Fruit fly (Drosophila melanogaster) whole organism, embryonic: ENCODE data around the gene Cpr64Ab.
A peak's percentile ranks its signal among the peaks of the same experiment; 100 is the strongest.

Experiments
- Aef1 ChIP-seq: fragments of 200-800 bp; sonication (Bioruptor generic); IDR thresholded peaks from 3 replicates; pipeline ENCODE4 v1.3.6; 2022; ENCODE audit warnings: missing biosample characterization, missing genetic modification characterization
- B-H1 ChIP-seq: fragments of 200-800 bp; sonication (Bioruptor generic); IDR thresholded peaks from 3 replicates; pipeline ENCODE4 v1.3.6; 2022; ENCODE audit warnings: missing biosample characterization, missing genetic modification characterization
- BEAF-32 ChIP-seq: fragments of 200-800 bp; sonication (Bioruptor generic); optimal IDR thresholded peaks from 3 replicates; lab custom pipeline; 2017; ENCODE audit warnings: missing biosample characterization, missing genetic modification characterization, mild to moderate bottlenecking, moderate library complexity, missing genetic modification reagents
- Bdp1 ChIP-seq: fragments of 200-800 bp; sonication (Bioruptor generic); optimal IDR thresholded peaks from 3 replicates; lab custom pipeline; 2016; ENCODE audit warnings: missing biosample characterization, missing genetic modification characterization
- Bgb ChIP-seq: fragments of 200-800 bp; sonication (Bioruptor generic); IDR thresholded peaks from 2 replicates; pipeline ENCODE4 v1.3.6; 2022; ENCODE audit warnings: missing biosample characterization, missing genetic modification characterization; ENCODE audit not compliant: partially characterized antibody
- CG10321 ChIP-seq: fragments of 200-800 bp; sonication (Bioruptor generic); IDR thresholded peaks from 2 replicates; pipeline ENCODE4 v1.3.6; 2022; ENCODE audit warnings: missing biosample characterization, missing genetic modification characterization
- CG10543 ChIP-seq: fragments of 200-800 bp; sonication (Bioruptor generic); optimal IDR thresholded peaks from 3 replicates; lab custom pipeline; 2017; ENCODE audit warnings: missing biosample characterization, mild to moderate bottlenecking, missing genetic modification characterization, moderate library complexity
- CG10654 ChIP-seq: fragments of 200-800 bp; sonication (Bioruptor generic); optimal IDR thresholded peaks from 2 replicates; lab custom pipeline; 2016; ENCODE audit warnings: missing biosample characterization, missing genetic modification characterization
- CG11456 ChIP-seq: fragments of 200-800 bp; sonication (Bioruptor generic); IDR thresholded peaks from 3 replicates; pipeline ENCODE4 v1.3.6; 2022; ENCODE audit warnings: missing biosample characterization, missing genetic modification characterization
- CG12155 ChIP-seq: fragments of 200-800 bp; sonication (Bioruptor generic); optimal IDR thresholded peaks from 3 replicates; lab custom pipeline; 2016; ENCODE audit warnings: missing biosample characterization, missing genetic modification characterization
- CG12219 ChIP-seq: fragments of 200-800 bp; sonication (Bioruptor generic); optimal IDR thresholded peaks from 3 replicates; lab custom pipeline; 2018; ENCODE audit warnings: missing biosample characterization, mild to moderate bottlenecking, missing genetic modification characterization
- CG1233 ChIP-seq: fragments of 200-800 bp; sonication (Bioruptor generic); optimal IDR thresholded peaks from 4 replicates; lab custom pipeline; 2018; ENCODE audit warnings: missing biosample characterization, mild to moderate bottlenecking, missing genetic modification characterization
- CG13894 ChIP-seq: fragments of 200-800 bp; sonication (Bioruptor generic); optimal IDR thresholded peaks from 3 replicates; lab custom pipeline; 2018; ENCODE audit warnings: missing biosample characterization, mild to moderate bottlenecking, missing genetic modification characterization, moderate library complexity
- CG15514 ChIP-seq: fragments of 200-800 bp; sonication (Bioruptor generic); optimal IDR thresholded peaks from 3 replicates; lab custom pipeline; 2017; ENCODE audit warnings: missing biosample characterization, missing genetic modification characterization, mild to moderate bottlenecking, moderate library complexity, missing genetic modification reagents
- CG17359 ChIP-seq: fragments of 200-800 bp; sonication (Bioruptor generic); optimal IDR thresholded peaks from 3 replicates; lab custom pipeline; 2018; ENCODE audit warnings: missing biosample characterization, mild to moderate bottlenecking, missing genetic modification characterization, moderate library complexity
- CG17385 ChIP-seq: fragments of 200-800 bp; sonication (Bioruptor generic); optimal IDR thresholded peaks from 3 replicates; lab custom pipeline; 2018; ENCODE audit warnings: missing biosample characterization, mild to moderate bottlenecking, missing genetic modification characterization
- CG2712 ChIP-seq: fragments of 200-800 bp; optimal IDR thresholded peaks from 3 replicates; lab custom pipeline; 2019; ENCODE audit warnings: missing biosample characterization, mild to moderate bottlenecking, missing genetic modification characterization, moderate library complexity
- CG2889 ChIP-seq: fragments of 200-800 bp; sonication (Bioruptor generic); IDR thresholded peaks from 3 replicates; pipeline ENCODE4 v1.3.6; 2022; ENCODE audit warnings: missing biosample characterization, missing genetic modification characterization
- CG31388 ChIP-seq: fragments of 200-800 bp; sonication (Bioruptor generic); optimal IDR thresholded peaks from 2 replicates; lab custom pipeline; 2016; ENCODE audit warnings: missing biosample characterization, missing genetic modification characterization
- CG4820 ChIP-seq: fragments of 200-800 bp; sonication (Bioruptor generic); optimal IDR thresholded peaks from 3 replicates; lab custom pipeline; 2016; ENCODE audit warnings: missing biosample characterization, missing genetic modification characterization
- CG6654 ChIP-seq: fragments of 200-800 bp; sonication (Bioruptor generic); optimal IDR thresholded peaks from 2 replicates; lab custom pipeline; 2017; ENCODE audit warnings: missing biosample characterization, mild to moderate bottlenecking, missing genetic modification characterization
- CG7745 ChIP-seq: fragments of 200-800 bp; sonication (Bioruptor generic); optimal IDR thresholded peaks from 2 replicates; lab custom pipeline; 2018; ENCODE audit warnings: missing biosample characterization, mild to moderate bottlenecking, missing genetic modification characterization, moderate library complexity
- Dbx ChIP-seq: fragments of 200-800 bp; sonication (Bioruptor generic); IDR thresholded peaks from 3 replicates; pipeline ENCODE4 v1.3.6; 2022; ENCODE audit warnings: missing biosample characterization, missing genetic modification characterization
- Hand ChIP-seq: fragments of 200-800 bp; sonication (Bioruptor generic); optimal IDR thresholded peaks from 2 replicates; lab custom pipeline; 2017; ENCODE audit warnings: mild to moderate bottlenecking, missing biosample characterization, missing genetic modification reagents, missing genetic modification characterization
- MESR4 ChIP-seq: fragments of 200-800 bp; sonication (Bioruptor generic); optimal IDR thresholded peaks from 2 replicates; lab custom pipeline; 2018; ENCODE audit warnings: missing biosample characterization, mild to moderate bottlenecking, missing genetic modification characterization, moderate library complexity
- Myb ChIP-seq: fragments of 200-800 bp; sonication (Bioruptor generic); optimal IDR thresholded peaks from 2 replicates; lab custom pipeline; 2016; ENCODE audit warnings: missing biosample characterization, missing genetic modification characterization
- Nf-YC ChIP-seq: fragments of 200-800 bp; optimal IDR thresholded peaks from 3 replicates; lab custom pipeline; 2019; ENCODE audit warnings: missing biosample characterization, mild to moderate bottlenecking, missing genetic modification characterization, moderate library complexity
- Scr ChIP-seq: fragments of 200-800 bp; sonication (Bioruptor generic); IDR thresholded peaks from 2 replicates; pipeline ENCODE4 v1.3.6; 2022; ENCODE audit warnings: missing biosample characterization, missing genetic modification characterization; ENCODE audit not compliant: partially characterized antibody
- YL-1 ChIP-seq: fragments of 200-800 bp; sonication (Bioruptor generic); optimal IDR thresholded peaks from 3 replicates; lab custom pipeline; 2017; ENCODE audit warnings: missing biosample characterization, mild to moderate bottlenecking, missing genetic modification characterization
- br ChIP-seq: fragments of >200 bp; optimal IDR thresholded peaks from 2 replicates; lab custom pipeline; 2017
- disco-r ChIP-seq: fragments of 200-800 bp; sonication (Bioruptor generic); optimal IDR thresholded peaks from 2 replicates; lab custom pipeline; 2016; ENCODE audit warnings: missing biosample characterization, missing genetic modification characterization
- exex ChIP-seq: fragments of 200-800 bp; sonication (Bioruptor generic); optimal IDR thresholded peaks from 4 replicates; lab custom pipeline; 2018; ENCODE audit warnings: missing biosample characterization, mild to moderate bottlenecking, missing genetic modification characterization, moderate library complexity
- eyg ChIP-seq: fragments of 200-800 bp; sonication (Bioruptor generic); optimal IDR thresholded peaks from 3 replicates; lab custom pipeline; 2016; ENCODE audit warnings: missing biosample characterization, missing genetic modification characterization
- fd96Cb ChIP-seq: fragments of 200-800 bp; sonication (Bioruptor generic); optimal IDR thresholded peaks from 2 replicates; lab custom pipeline; 2018; ENCODE audit warnings: missing biosample characterization, mild to moderate bottlenecking, missing genetic modification characterization, moderate library complexity
- gfzf ChIP-seq: fragments of 200-800 bp; sonication (Bioruptor generic); optimal IDR thresholded peaks from 2 replicates; lab custom pipeline; 2016; ENCODE audit warnings: missing biosample characterization, mild to moderate bottlenecking, missing genetic modification characterization, moderate library complexity
- her ChIP-seq: fragments of 200-800 bp; sonication (Bioruptor generic); optimal IDR thresholded peaks from 2 replicates; lab custom pipeline; 2016; ENCODE audit warnings: missing biosample characterization, missing genetic modification characterization
- knrl ChIP-seq: fragments of 200-800 bp; sonication (Bioruptor generic); IDR thresholded peaks from 3 replicates; pipeline ENCODE4 v1.3.6; 2022; ENCODE audit warnings: missing biosample characterization, missing genetic modification characterization; ENCODE audit not compliant: partially characterized antibody
- lbe ChIP-seq: fragments of 200-800 bp; sonication (Bioruptor generic); optimal IDR thresholded peaks from 2 replicates; lab custom pipeline; 2016; ENCODE audit warnings: missing biosample characterization, mild to moderate bottlenecking, missing genetic modification characterization
- mld ChIP-seq: fragments of 200-800 bp; sonication (Bioruptor generic); IDR thresholded peaks from 3 replicates; pipeline ENCODE4 v1.3.6; 2022; ENCODE audit warnings: missing biosample characterization, missing genetic modification characterization; ENCODE audit not compliant: partially characterized antibody
- nmo ChIP-seq: fragments of 200-800 bp; sonication (Bioruptor generic); optimal IDR thresholded peaks from 2 replicates; lab custom pipeline; 2018; ENCODE audit warnings: missing biosample characterization, mild to moderate bottlenecking, missing genetic modification characterization, moderate library complexity
- odd ChIP-seq: fragments of 200-800 bp; sonication (Bioruptor generic); optimal IDR thresholded peaks from 2 replicates; lab custom pipeline; 2017; ENCODE audit warnings: missing biosample characterization, mild to moderate bottlenecking, missing genetic modification characterization
- onecut ChIP-seq: fragments of 200-800 bp; sonication (Bioruptor generic); IDR thresholded peaks from 2 replicates; pipeline ENCODE4 v1.3.6; 2022; ENCODE audit warnings: missing biosample characterization, missing genetic modification characterization
- prd ChIP-seq, 3 experiments: fragments of >200 bp in 2 of 3; fragments of 200-800 bp in 1 of 3; sonication (Bioruptor generic) in 1 of 3; optimal IDR thresholded peaks in 2 of 3; IDR thresholded peaks in 1 of 3; 2 replicates in 2 of 3; 3 replicates in 1 of 3; pipeline versions ENCODE4 v1.3.6 to Lab custom; 2017 to 2022; ENCODE audit warnings: missing biosample characterization in 1 of 3, missing genetic modification characterization in 1 of 3
- ranshi ChIP-seq: fragments of 200-800 bp; sonication (Bioruptor generic); IDR thresholded peaks from 2 replicates; pipeline ENCODE4 v1.3.6; 2022; ENCODE audit warnings: missing biosample characterization, missing genetic modification characterization
- scrt ChIP-seq: fragments of 200-800 bp; sonication (Bioruptor generic); optimal IDR thresholded peaks from 2 replicates; lab custom pipeline; 2018; ENCODE audit warnings: missing biosample characterization, mild to moderate bottlenecking, missing genetic modification characterization, moderate library complexity
- slp2 ChIP-seq: fragments of 200-800 bp; sonication (Bioruptor generic); optimal IDR thresholded peaks from 2 replicates; lab custom pipeline; 2016; ENCODE audit warnings: missing biosample characterization, missing genetic modification characterization
- ssp ChIP-seq: fragments of 200-800 bp; sonication (Bioruptor generic); IDR thresholded peaks from 2 replicates; pipeline ENCODE4 v1.3.6; 2022; ENCODE audit warnings: missing biosample characterization, missing genetic modification characterization
- zen ChIP-seq: fragments of 200-800 bp; sonication (Bioruptor generic); optimal IDR thresholded peaks from 3 replicates; lab custom pipeline; 2018; ENCODE audit warnings: missing biosample characterization, mild to moderate bottlenecking, missing genetic modification characterization, moderate library complexity
- zfh1 ChIP-seq: fragments of 200-800 bp; sonication (Bioruptor generic); IDR thresholded peaks from 3 replicates; pipeline ENCODE4 v1.3.6; 2022; ENCODE audit warnings: missing biosample characterization, missing genetic modification characterization

Cpr64Ab gene

DNA sequence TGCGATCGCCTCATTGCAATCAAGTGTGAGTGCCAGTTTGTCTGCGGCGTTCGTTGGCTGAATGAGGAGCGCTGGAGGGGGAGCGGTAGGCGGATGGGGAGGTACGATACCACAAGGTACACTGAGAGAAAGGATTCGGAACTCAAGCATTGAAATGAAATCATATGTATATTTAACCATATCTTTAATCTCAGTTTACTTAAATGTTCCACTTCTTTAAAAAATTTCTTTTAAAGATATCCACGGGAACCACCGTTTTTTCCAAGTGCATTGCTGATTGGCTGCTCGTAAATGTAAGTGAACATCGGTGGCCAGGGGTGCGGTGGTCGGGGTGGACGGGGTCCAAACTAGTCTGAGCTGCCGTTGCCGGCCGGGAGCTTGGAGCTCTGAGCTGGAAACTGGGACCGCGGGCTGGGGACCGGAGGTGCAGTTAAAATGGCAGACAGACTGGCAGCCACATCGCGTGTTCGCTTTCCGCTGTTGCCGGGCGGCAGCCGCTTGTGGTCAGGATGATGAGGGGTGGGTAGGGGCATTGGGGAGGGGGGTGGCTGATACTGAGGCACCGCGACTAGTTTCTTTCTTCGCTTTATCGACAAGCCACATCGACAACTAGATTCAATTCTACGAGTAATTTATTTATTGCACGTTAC is 17.0 kb upstream of the Cpr64Ab start (continued):
- peak; percentile 94 for TF ChIP-seq slp2 (GFP tag; lab: Kevin White, UChicago)
- no peak for TF ChIP-seq knrl
- TF ChIP-seq BEAF-32 = no peak
- peak; percentile 93 for TF ChIP-seq CG11456 (GFP tag; lab: Robert Waterston, UW)
- no peak for TF ChIP-seq br (lab: Kevin White, UChicago)
- TF ChIP-seq Myb (GFP tag; lab: Kevin White, UChicago) = peak; percentile 80
- peak; percentile 80 for TF ChIP-seq her (GFP tag; lab: Kevin White, UChicago)
- TF ChIP-seq CG10654 (GFP tag; lab: Kevin White, UChicago) = peak; percentile 94
- peak; percentile 96 for TF ChIP-seq fd96Cb (tag; lab: Kevin White, UChicago)
- peak; percentile 96 for TF ChIP-seq ranshi (GFP tag; lab: Robert Waterston, UW)
- TF ChIP-seq onecut (GFP tag; lab: Robert Waterston, UW) = peak; percentile 95
- peak; percentile 95 for TF ChIP-seq CG17385 (GFP tag; lab: Kevin White, UChicago)
- TF ChIP-seq zfh1 = peak; percentile 98
- peak; percentile 95 for TF ChIP-seq Aef1 (GFP tag; lab: Robert Waterston, UW)
- no peak for TF ChIP-seq Scr (GFP tag; lab: Robert Waterston, UW)
- peak; percentile 92 for TF ChIP-seq eyg (GFP tag; lab: Kevin White, UChicago)
- TF ChIP-seq scrt = peak; percentile 85
- TF ChIP-seq exex = peak; percentile 51
- peak; percentile 85 for TF ChIP-seq Nf-YC (tag; lab: Kevin White, UChicago)
- TF ChIP-seq odd (GFP tag; lab: Kevin White, UChicago) = peak; percentile 95
- peak; percentile 98 for TF ChIP-seq nmo (GFP tag; lab: Kevin White, UChicago)
- TF ChIP-seq CG12219 (GFP tag; lab: Kevin White, UChicago) = peak; percentile 97
- TF ChIP-seq Dbx = peak; percentile 79
- peak; percentile 97 for TF ChIP-seq CG17359
- no peak for TF ChIP-seq mld (GFP tag; lab: Robert Waterston, UW)
- TF ChIP-seq CG1233 (GFP tag; lab: Kevin White, UChicago) = peak; percentile 88
- TF ChIP-seq YL-1 (GFP tag; lab: Kevin White, UChicago) = peak; percentile 83
- TF ChIP-seq CG2712 (tag; lab: Kevin White, UChicago) = peak; percentile 98
- peak; percentile 82 for TF ChIP-seq Hand (GFP tag; lab: Kevin White, UChicago)
- peak; percentile 85 for TF ChIP-seq CG12155 (GFP tag; lab: Kevin White, UChicago)
- peak; percentile 88 for TF ChIP-seq zen (tag; lab: Kevin White, UChicago)
- TF ChIP-seq CG7745 (tag; lab: Kevin White, UChicago) = peak; percentile 53
- TF ChIP-seq disco-r (GFP tag; lab: Kevin White, UChicago) = peak; percentile 87
- TF ChIP-seq MESR4 = peak; percentile 56
- no peak for TF ChIP-seq Bgb
- peak; percentile 91 for TF ChIP-seq CG2889 (GFP tag; lab: Robert Waterston, UW)
- TF ChIP-seq CG4820 = peak; percentile 97
- peak; percentile 88 for TF ChIP-seq lbe (GFP tag; lab: Kevin White, UChicago)
- TF ChIP-seq gfzf (GFP tag; lab: Kevin White, UChicago) = peak; percentile 14
- TF ChIP-seq CG10321 = peak; percentile 78
- peak; percentile 94 for TF ChIP-seq B-H1
- TF ChIP-seq ssp (GFP tag; lab: Robert Waterston, UW) = peak; percentile 92
- TF ChIP-seq CG31388 (GFP tag; lab: Kevin White, UChicago) = peak; percentile 93
- no peak for TF ChIP-seq prd (optimal IDR thresholded peaks at IDR 0.05; lab: Kevin White, UChicago)
- TF ChIP-seq prd (GFP tag; IDR thresholded peaks at IDR 0.05; lab: Robert Waterston, UW) = peak; percentile 97
- TF ChIP-seq Bdp1 (GFP tag; lab: Kevin White, UChicago) = peak; percentile 84
- peak; percentile 77 for TF ChIP-seq CG15514 (GFP tag; lab: Kevin White, UChicago)
- TF ChIP-seq CG10543 (GFP tag; lab: Kevin White, UChicago) = peak; percentile 94
- peak; percentile 34 for TF ChIP-seq CG13894 (tag; lab: Kevin White, UChicago)
- TF ChIP-seq CG6654 (GFP tag; lab: Kevin White, UChicago) = peak; percentile 88
